Worm (Caenorhabditis elegans): Measurements from ENCODE around the gene R13A1.10.

ce11 chrIV:7233566-7234014 is 6.6 kb upstream of the R13A1.10 start:
- TF ChIP-seq zip-5 (tag; optimal IDR thresholded peaks at IDR 0.05) = no peak
- TF ChIP-seq elt-2 (tag; optimal IDR thresholded peaks at IDR 0.05) = no peak
- TF ChIP-seq C08G9.2 (tag; optimal IDR thresholded peaks at IDR 0.05) = no peak
- no peak for TF ChIP-seq ceh-14 (tag; optimal IDR thresholded peaks at IDR 0.05)
- TF ChIP-seq fkh-6 (tag; optimal IDR thresholded peaks at IDR 0.05) = no peak
- TF ChIP-seq unc-86 (tag; optimal IDR thresholded peaks at IDR 0.05) = no peak
- no peak for TF ChIP-seq tbx-2 (tag; optimal IDR thresholded peaks at IDR 0.05)
- TF ChIP-seq ets-4 (tag; optimal IDR thresholded peaks at IDR 0.05) = no peak
- no peak for TF ChIP-seq pag-3 (tag; optimal IDR thresholded peaks at IDR 0.05; ENCODE audit: borderline replicate concordance)
- TF ChIP-seq ztf-16 (tag; optimal IDR thresholded peaks at IDR 0.05) = no peak
- no peak for TF ChIP-seq ama-1 (optimal IDR thresholded peaks at IDR 0.05)
